Fruit fly (Drosophila melanogaster) whole organism, embryonic: ENCODE measurements around the gene nAChRalpha5.
A peak's percentile ranks its signal among the peaks of the same experiment; 100 is the strongest.

Source experiments
- Asciz ChIP-seq: fragments of 200-800 bp; sonication (Bioruptor generic); optimal IDR thresholded peaks from 2 replicates; lab custom pipeline; 2017; ENCODE audit warnings: missing biosample characterization, mild to moderate bottlenecking, missing genetic modification characterization, missing genetic modification reagents
- Blimp-1 ChIP-seq: fragments of 200-800 bp; sonication (Bioruptor generic); optimal IDR thresholded peaks from 3 replicates; lab custom pipeline; 2018; ENCODE audit warnings: missing biosample characterization, missing genetic modification characterization, mild to moderate bottlenecking, moderate library complexity, missing genetic modification reagents
- CG10366 ChIP-seq: fragments of 200-800 bp; sonication (Bioruptor generic); IDR thresholded peaks from 2 replicates; pipeline ENCODE4 v1.3.6; 2022; ENCODE audit warnings: missing biosample characterization, missing genetic modification characterization
- CG10431 ChIP-seq: fragments of 200-800 bp; sonication (Bioruptor generic); optimal IDR thresholded peaks from 3 replicates; lab custom pipeline; 2018; ENCODE audit warnings: missing biosample characterization, mild to moderate bottlenecking, missing genetic modification characterization
- CG15479 ChIP-seq: fragments of 200-800 bp; sonication (Bioruptor generic); optimal IDR thresholded peaks from 3 replicates; lab custom pipeline; 2019; ENCODE audit warnings: missing biosample characterization, mild to moderate bottlenecking, missing genetic modification characterization, moderate library complexity
- CG1603 ChIP-seq: fragments of 200-800 bp; sonication (Bioruptor generic); optimal IDR thresholded peaks from 2 replicates; lab custom pipeline; 2019; ENCODE audit warnings: missing biosample characterization, mild to moderate bottlenecking, missing genetic modification characterization, moderate library complexity
- CG16779 ChIP-seq: fragments of 200-800 bp; sonication (Bioruptor generic); IDR thresholded peaks from 2 replicates; pipeline ENCODE4 v1.3.6; 2022; ENCODE audit warnings: missing biosample characterization, missing genetic modification characterization
- CG17328 ChIP-seq: fragments of 200-800 bp; sonication (Bioruptor generic); IDR thresholded peaks from 2 replicates; pipeline ENCODE4 v1.3.6; 2022; ENCODE audit warnings: missing biosample characterization, missing genetic modification characterization
- CG17359 ChIP-seq: fragments of 200-800 bp; sonication (Bioruptor generic); optimal IDR thresholded peaks from 3 replicates; lab custom pipeline; 2018; ENCODE audit warnings: missing biosample characterization, mild to moderate bottlenecking, missing genetic modification characterization, moderate library complexity
- CG1832 ChIP-seq: fragments of 200-800 bp; sonication (Bioruptor generic); optimal IDR thresholded peaks from 2 replicates; lab custom pipeline; 2017; ENCODE audit warnings: missing biosample characterization, mild to moderate bottlenecking, missing genetic modification characterization, inconsistent platforms
- CG31224 ChIP-seq: fragments of 200-800 bp; sonication (Bioruptor generic); IDR thresholded peaks from 2 replicates; pipeline ENCODE4 v1.3.6; 2022; ENCODE audit warnings: missing biosample characterization, missing genetic modification characterization
- CG4360 ChIP-seq: fragments of 200-800 bp; sonication (Bioruptor generic); IDR thresholded peaks from 2 replicates; pipeline ENCODE4 v1.3.6; 2022; ENCODE audit warnings: missing biosample characterization, missing genetic modification characterization
- CG6791 ChIP-seq: fragments of 200-800 bp; sonication (Bioruptor generic); IDR thresholded peaks from 3 replicates; pipeline ENCODE4 v1.3.6; 2022; ENCODE audit warnings: missing biosample characterization, missing genetic modification characterization; ENCODE audit not compliant: partially characterized antibody
- CG8290 ChIP-seq, 3 experiments: fragments of 200-800 bp; sonication (Bioruptor generic); optimal IDR thresholded peaks; 2 replicates each; lab custom pipeline; 2016 to 2019; ENCODE audit warnings: missing biosample characterization in 3 of 3, missing genetic modification characterization in 3 of 3, mild to moderate bottlenecking in 2 of 3, moderate library complexity in 1 of 3
- CG9609 ChIP-seq: fragments of 200-800 bp; sonication (Bioruptor generic); optimal IDR thresholded peaks from 3 replicates; lab custom pipeline; 2016; ENCODE audit warnings: missing biosample characterization, missing genetic modification characterization
- D ChIP-seq, 2 experiments: fragments of 200-800 bp in 1 of 2; fragments of >200 bp in 1 of 2; sonication (Bioruptor generic) in 1 of 2; optimal IDR thresholded peaks; 2 replicates in 1 of 2; 3 replicates in 1 of 2; lab custom pipeline; 2017; ENCODE audit warnings: mild to moderate bottlenecking in 1 of 2, missing biosample characterization in 1 of 2, missing genetic modification characterization in 1 of 2, missing genetic modification reagents in 1 of 2
- D19A ChIP-seq: fragments of 200-800 bp; optimal IDR thresholded peaks from 3 replicates; lab custom pipeline; 2019; ENCODE audit warnings: missing biosample characterization, mild to moderate bottlenecking, missing genetic modification characterization, moderate library complexity
- Ets65A ChIP-seq: fragments of 200-800 bp; sonication (Bioruptor generic); peaks from one replicate; lab custom pipeline; 2016; ENCODE audit warnings: missing biosample characterization, missing genetic modification characterization
- Hr78 ChIP-seq, 2 experiments: fragments of 200-800 bp in 1 of 2; fragments of >200 bp in 1 of 2; sonication (Bioruptor generic) in 1 of 2; optimal IDR thresholded peaks; 2 replicates each; lab custom pipeline; 2017 to 2019; ENCODE audit warnings: missing biosample characterization in 2 of 2, missing genetic modification characterization in 2 of 2, mild to moderate bottlenecking in 1 of 2, moderate library complexity in 1 of 2
- Lim3 ChIP-seq: fragments of 200-800 bp; sonication (Bioruptor generic); IDR thresholded peaks from 2 replicates; pipeline ENCODE4 v1.3.6; 2022; ENCODE audit warnings: missing biosample characterization, missing genetic modification characterization
- MTF-1 ChIP-seq: fragments of 200-800 bp; sonication (Bioruptor generic); optimal IDR thresholded peaks from 2 replicates; lab custom pipeline; 2018; ENCODE audit warnings: missing biosample characterization, mild to moderate bottlenecking, missing genetic modification characterization, borderline replicate concordance
- Med ChIP-seq: fragments of 200-800 bp; sonication (Bioruptor generic); peaks from one replicate; lab custom pipeline; 2016; ENCODE audit warnings: missing biosample characterization, missing genetic modification characterization, mild to moderate bottlenecking, inconsistent platforms, moderate library complexity
- Ptx1 ChIP-seq: fragments of 200-800 bp; sonication (Bioruptor generic); IDR thresholded peaks from 2 replicates; pipeline ENCODE4 v1.3.6; 2022; ENCODE audit warnings: missing biosample characterization, missing genetic modification characterization
- Ssrp ChIP-seq: fragments of 200-800 bp; sonication (Bioruptor generic); optimal IDR thresholded peaks from 2 replicates; lab custom pipeline; 2018; ENCODE audit warnings: missing biosample characterization, mild to moderate bottlenecking, missing genetic modification characterization, moderate library complexity
- Trl ChIP-seq, 3 experiments: fragments of >200 bp in 2 of 3; fragments of 200-800 bp in 1 of 3; sonication (Bioruptor generic) in 1 of 3; optimal IDR thresholded peaks; 2 replicates in 1 of 3; 3 replicates in 2 of 3; lab custom pipeline; 2016 to 2017; ENCODE audit warnings: missing biosample characterization in 1 of 3, missing genetic modification characterization in 1 of 3
- Xrp1 ChIP-seq: fragments of 200-800 bp; sonication (Bioruptor generic); IDR thresholded peaks from 2 replicates; pipeline ENCODE4 v1.3.6; 2022; ENCODE audit warnings: missing biosample characterization, missing genetic modification characterization
- ase ChIP-seq: fragments of 200-800 bp; sonication (Bioruptor generic); IDR thresholded peaks from 3 replicates; pipeline ENCODE4 v1.3.6; 2022; ENCODE audit warnings: missing biosample characterization, missing genetic modification characterization
- bsh ChIP-seq, 2 experiments: fragments of 200-800 bp; sonication (Bioruptor generic); optimal IDR thresholded peaks; 2 replicates each; lab custom pipeline; 2017 to 2018; ENCODE audit warnings: mild to moderate bottlenecking in 2 of 2, missing biosample characterization in 2 of 2, missing genetic modification characterization in 2 of 2, moderate library complexity in 1 of 2
- ci ChIP-seq: fragments of 200-800 bp; sonication (Bioruptor generic); IDR thresholded peaks from 3 replicates; pipeline ENCODE4 v1.3.6; 2022; ENCODE audit warnings: missing biosample characterization, missing genetic modification characterization
- dmrt11E ChIP-seq: fragments of 200-800 bp; sonication (Bioruptor generic); optimal IDR thresholded peaks from 3 replicates; lab custom pipeline; 2018; ENCODE audit warnings: missing biosample characterization, mild to moderate bottlenecking, missing genetic modification characterization, moderate library complexity
- esg ChIP-seq: fragments of 200-800 bp; sonication (Bioruptor generic); conservative IDR thresholded peaks from 2 replicates; pipeline ENCODE4 v1.3.6; 2022; ENCODE audit warnings: missing biosample characterization, missing genetic modification characterization
- gem ChIP-seq: fragments of 200-800 bp; sonication (Bioruptor generic); optimal IDR thresholded peaks from 2 replicates; lab custom pipeline; 2019; ENCODE audit warnings: missing biosample characterization, mild to moderate bottlenecking, missing genetic modification characterization, moderate library complexity
- grn ChIP-seq: fragments of 200-800 bp; sonication (Bioruptor generic); optimal IDR thresholded peaks from 3 replicates; lab custom pipeline; 2017; ENCODE audit warnings: missing biosample characterization, missing genetic modification characterization
- nmo ChIP-seq: fragments of 200-800 bp; sonication (Bioruptor generic); optimal IDR thresholded peaks from 2 replicates; lab custom pipeline; 2018; ENCODE audit warnings: missing biosample characterization, mild to moderate bottlenecking, missing genetic modification characterization, moderate library complexity
- p53 ChIP-seq: fragments of 200-800 bp; sonication (Bioruptor generic); optimal IDR thresholded peaks from 2 replicates; lab custom pipeline; 2016; ENCODE audit warnings: missing biosample characterization, missing genetic modification characterization
- phol ChIP-seq: fragments of 200-800 bp; sonication (Bioruptor generic); optimal IDR thresholded peaks from 3 replicates; lab custom pipeline; 2018; ENCODE audit warnings: missing biosample characterization, mild to moderate bottlenecking, missing genetic modification characterization, moderate library complexity
- row ChIP-seq: fragments of 200-800 bp; sonication (Bioruptor generic); IDR thresholded peaks from 3 replicates; pipeline ENCODE4 v1.3.6; 2022; ENCODE audit warnings: missing biosample characterization, missing genetic modification characterization
- sens-2 ChIP-seq: fragments of 200-800 bp; sonication (Bioruptor generic); IDR thresholded peaks from 2 replicates; pipeline ENCODE4 v1.3.6; 2022; ENCODE audit warnings: missing biosample characterization, missing genetic modification characterization
- unpg ChIP-seq: fragments of 200-800 bp; sonication (Bioruptor generic); optimal IDR thresholded peaks from 3 replicates; lab custom pipeline; 2018; ENCODE audit warnings: missing biosample characterization, mild to moderate bottlenecking, missing genetic modification characterization, moderate library complexity
- wor ChIP-seq: fragments of 200-800 bp; sonication (Bioruptor generic); IDR thresholded peaks from 2 replicates; pipeline ENCODE4 v1.3.6; 2022; ENCODE audit warnings: missing biosample characterization, missing genetic modification characterization
- z ChIP-seq: fragments of 200-800 bp; sonication (Bioruptor generic); IDR thresholded peaks from 3 replicates; pipeline ENCODE4 v1.3.6; 2022; ENCODE audit warnings: missing biosample characterization, missing genetic modification characterization
- zf30C ChIP-seq: fragments of 200-800 bp; sonication (Bioruptor generic); optimal IDR thresholded peaks from 3 replicates; lab custom pipeline; 2018; ENCODE audit warnings: missing biosample characterization, mild to moderate bottlenecking, missing genetic modification characterization

nAChRalpha5 gene

dm6 chr2L:14023136-14024050, 16.6 kb upstream of the nAChRalpha5 start:
- TF ChIP-seq CG10431 (GFP tag; lab: Kevin White, UChicago) (peak; percentile 39), CG16779 (GFP tag; lab: Robert Waterston, UW) (no peak), dmrt11E (tag; lab: Kevin White, UChicago) (peak; percentile 44), row (GFP tag; lab: Robert Waterston, UW) (peak; percentile 72), Med (GFP tag; lab: Kevin White, UChicago) (peak; percentile 34), esg (GFP tag; lab: Robert Waterston, UW) (peak; percentile 56), CG15479 (GFP tag; lab: Kevin White, UChicago) (peak; percentile 75), bsh (GFP tag; optimal IDR thresholded peaks at IDR 0.05; lab: Kevin White, UChicago) (peak in 1 of 2 experiments; percentile 2), gem (tag; lab: Kevin White, UChicago) (peak; percentile 31), CG17328 (GFP tag; lab: Robert Waterston, UW) (peak; percentile 30; the same call in 1 of the 2 replicates), wor (GFP tag; lab: Robert Waterston, UW) (0 out of 2 replicates have a peak, but pooled peaks have one; percentile 20), phol (tag; lab: Kevin White, UChicago) (peak; percentile 44), CG10366 (GFP tag; lab: Robert Waterston, UW) (peak; percentile 19; the same call in 1 of the 2 replicates), Lim3 (GFP tag; lab: Robert Waterston, UW) (no peak), CG17359 (no peak), sens-2 (0 out of 2 replicates have a peak, but pooled peaks have one; percentile 22), CG9609 (GFP tag; lab: Kevin White, UChicago) (no peak), Blimp-1 (GFP tag; lab: Kevin White, UChicago) (peak; percentile 68), D19A (tag; lab: Kevin White, UChicago) (peak; percentile 98), Ptx1 (GFP tag; lab: Robert Waterston, UW) (peak; percentile 49), Xrp1 (GFP tag; lab: Robert Waterston, UW) (peak; percentile 46; the same call in 1 of the 2 replicates), Trl (optimal IDR thresholded peaks at IDR 0.05; lab: Kevin White, UChicago) (peak; percentile 65 to 85), Trl (GFP tag; optimal IDR thresholded peaks at IDR 0.05; lab: Kevin White, UChicago) (no peak), ase (GFP tag; lab: Robert Waterston, UW) (0 out of 3 replicates have a peak, but pooled peaks have one; percentile 12), zf30C (no peak), Hr78 (GFP tag; optimal IDR thresholded peaks at IDR 0.05; lab: Kevin White, UChicago) (peak in 1 of 2 experiments; percentile 87), CG8290 (GFP tag; optimal IDR thresholded peaks at IDR 0.05; lab: Kevin White, UChicago) (no peak), CG8290 (tag; optimal IDR thresholded peaks at IDR 0.05; lab: Kevin White, UChicago) (peak in 1 of 2 experiments; percentile 23), CG1832 (peak; percentile 46), Asciz (GFP tag; lab: Kevin White, UChicago) (no peak), CG4360 (GFP tag; lab: Robert Waterston, UW) (no peak), Ssrp (peak; percentile 60), nmo (GFP tag; lab: Kevin White, UChicago) (peak; percentile 44), p53 (no peak), MTF-1 (no peak), grn (GFP tag; lab: Kevin White, UChicago) (peak; percentile 4), ci (GFP tag; lab: Robert Waterston, UW) (0 out of 3 replicates have a peak, but pooled peaks have one; percentile 25), CG1603 (peak; percentile 6), CG6791 (GFP tag; lab: Robert Waterston, UW) (no peak), Ets65A (GFP tag; lab: Kevin White, UChicago) (peak; percentile 9), D (optimal IDR thresholded peaks at IDR 0.05; lab: Kevin White, UChicago) (peak; percentile 15), D (GFP tag; optimal IDR thresholded peaks at IDR 0.05; lab: Kevin White, UChicago) (no peak), z (no peak), CG31224 (GFP tag; lab: Robert Waterston, UW) (no peak), unpg (GFP tag; lab: Kevin White, UChicago) (peak; percentile 6)
